Fruit fly (Drosophila melanogaster) whole organism, embryonic: ENCODE measurements around the gene Pex7.

Experiments
- Adf1 ChIP-seq: fragments of 200-800 bp; sonication (Bioruptor generic); IDR thresholded peaks from 2 replicates; pipeline ENCODE4 v1.3.6; 2022; ENCODE audit warnings: missing biosample characterization, missing genetic modification characterization
- Asciz ChIP-seq: fragments of 200-800 bp; sonication (Bioruptor generic); optimal IDR thresholded peaks from 2 replicates; lab custom pipeline; 2017; ENCODE audit warnings: missing biosample characterization, mild to moderate bottlenecking, missing genetic modification characterization, missing genetic modification reagents
- B-H2 ChIP-seq: fragments of 200-800 bp; sonication (Bioruptor generic); optimal IDR thresholded peaks from 2 replicates; lab custom pipeline; 2018; ENCODE audit warnings: missing biosample characterization, mild to moderate bottlenecking, missing genetic modification characterization
- Bgb ChIP-seq: fragments of 200-800 bp; sonication (Bioruptor generic); IDR thresholded peaks from 2 replicates; pipeline ENCODE4 v1.3.6; 2022; ENCODE audit warnings: missing biosample characterization, missing genetic modification characterization; ENCODE audit not compliant: partially characterized antibody
- BtbVII ChIP-seq: fragments of 200-800 bp; sonication (Bioruptor generic); optimal IDR thresholded peaks from 3 replicates; lab custom pipeline; 2017; ENCODE audit warnings: missing biosample characterization, mild to moderate bottlenecking, missing genetic modification characterization
- CG1024 ChIP-seq: fragments of 200-800 bp; sonication (Bioruptor generic); IDR thresholded peaks from 2 replicates; pipeline ENCODE4 v1.3.6; 2022; ENCODE audit warnings: missing biosample characterization, missing genetic modification characterization
- CG10431 ChIP-seq: fragments of 200-800 bp; sonication (Bioruptor generic); optimal IDR thresholded peaks from 3 replicates; lab custom pipeline; 2018; ENCODE audit warnings: missing biosample characterization, mild to moderate bottlenecking, missing genetic modification characterization
- CG11560 ChIP-seq: fragments of 200-800 bp; sonication (Bioruptor generic); IDR thresholded peaks from 3 replicates; pipeline ENCODE4 v1.3.6; 2022; ENCODE audit warnings: missing biosample characterization, missing genetic modification characterization
- CG13123 ChIP-seq: fragments of 200-800 bp; sonication (Bioruptor generic); optimal IDR thresholded peaks from 2 replicates; lab custom pipeline; 2016; ENCODE audit warnings: missing biosample characterization, missing genetic modification characterization
- CG16779 ChIP-seq: fragments of 200-800 bp; sonication (Bioruptor generic); IDR thresholded peaks from 2 replicates; pipeline ENCODE4 v1.3.6; 2022; ENCODE audit warnings: missing biosample characterization, missing genetic modification characterization
- CG16815 ChIP-seq: fragments of 200-800 bp; sonication (Bioruptor generic); optimal IDR thresholded peaks from 3 replicates; lab custom pipeline; 2017; ENCODE audit warnings: missing biosample characterization, mild to moderate bottlenecking, missing genetic modification characterization
- CG17328 ChIP-seq: fragments of 200-800 bp; sonication (Bioruptor generic); IDR thresholded peaks from 2 replicates; pipeline ENCODE4 v1.3.6; 2022; ENCODE audit warnings: missing biosample characterization, missing genetic modification characterization
- CG17829 ChIP-seq: fragments of 200-800 bp; optimal IDR thresholded peaks from 2 replicates; lab custom pipeline; 2019; ENCODE audit warnings: missing biosample characterization, mild to moderate bottlenecking, missing genetic modification characterization, moderate library complexity
- CG18262 ChIP-seq: fragments of 200-800 bp; optimal IDR thresholded peaks from 3 replicates; lab custom pipeline; 2019; ENCODE audit warnings: missing biosample characterization, mild to moderate bottlenecking, missing genetic modification characterization, moderate library complexity
- CG1832 ChIP-seq: fragments of 200-800 bp; sonication (Bioruptor generic); optimal IDR thresholded peaks from 2 replicates; lab custom pipeline; 2017; ENCODE audit warnings: missing biosample characterization, mild to moderate bottlenecking, missing genetic modification characterization, inconsistent platforms
- CG2712 ChIP-seq: fragments of 200-800 bp; optimal IDR thresholded peaks from 3 replicates; lab custom pipeline; 2019; ENCODE audit warnings: missing biosample characterization, mild to moderate bottlenecking, missing genetic modification characterization, moderate library complexity
- CG30403 ChIP-seq: fragments of 200-800 bp; sonication (Bioruptor generic); optimal IDR thresholded peaks from 3 replicates; lab custom pipeline; 2016; ENCODE audit warnings: missing biosample characterization, missing genetic modification characterization
- CG30431 ChIP-seq: fragments of 200-800 bp; sonication (Bioruptor generic); optimal IDR thresholded peaks from 2 replicates; lab custom pipeline; 2017; ENCODE audit warnings: missing biosample characterization, missing genetic modification characterization
- CG4854 ChIP-seq: fragments of 200-800 bp; sonication (Bioruptor generic); optimal IDR thresholded peaks from 2 replicates; lab custom pipeline; 2016; ENCODE audit warnings: missing biosample characterization, missing genetic modification characterization, inconsistent platforms
- CG6683 ChIP-seq: fragments of 200-800 bp; sonication (Bioruptor generic); optimal IDR thresholded peaks from 2 replicates; lab custom pipeline; 2017; ENCODE audit warnings: missing biosample characterization, mild to moderate bottlenecking, missing genetic modification characterization, missing genetic modification reagents
- CG7839 ChIP-seq: fragments of 200-800 bp; sonication (Bioruptor generic); optimal IDR thresholded peaks from 3 replicates; lab custom pipeline; 2018; ENCODE audit warnings: missing biosample characterization, mild to moderate bottlenecking, missing genetic modification characterization, moderate library complexity
- CG8281 ChIP-seq: fragments of 200-800 bp; sonication (Bioruptor generic); optimal IDR thresholded peaks from 2 replicates; lab custom pipeline; 2018; ENCODE audit warnings: missing biosample characterization, mild to moderate bottlenecking, missing genetic modification characterization, moderate library complexity
- CG9609 ChIP-seq: fragments of 200-800 bp; sonication (Bioruptor generic); optimal IDR thresholded peaks from 3 replicates; lab custom pipeline; 2016; ENCODE audit warnings: missing biosample characterization, missing genetic modification characterization
- CG9797 ChIP-seq: fragments of 200-800 bp; sonication (Bioruptor generic); optimal IDR thresholded peaks from 3 replicates; lab custom pipeline; 2018; ENCODE audit warnings: missing biosample characterization, mild to moderate bottlenecking, missing genetic modification characterization
- D ChIP-seq, 2 experiments: fragments of 200-800 bp in 1 of 2; fragments of >200 bp in 1 of 2; sonication (Bioruptor generic) in 1 of 2; optimal IDR thresholded peaks; 2 replicates in 1 of 2; 3 replicates in 1 of 2; lab custom pipeline; 2017; ENCODE audit warnings: mild to moderate bottlenecking in 1 of 2, missing biosample characterization in 1 of 2, missing genetic modification characterization in 1 of 2, missing genetic modification reagents in 1 of 2
- E2f1 ChIP-seq: fragments of 200-800 bp; sonication (Bioruptor generic); IDR thresholded peaks from 2 replicates; pipeline ENCODE4 v1.3.6; 2022; ENCODE audit warnings: missing biosample characterization, missing genetic modification characterization
- HLH3B ChIP-seq: fragments of 200-800 bp; sonication (Bioruptor generic); IDR thresholded peaks from 2 replicates; pipeline ENCODE4 v1.3.6; 2022; ENCODE audit warnings: missing biosample characterization, missing genetic modification characterization
- Kr ChIP-seq: fragments of 200-800 bp; sonication (Bioruptor generic); optimal IDR thresholded peaks from 2 replicates; lab custom pipeline; 2017; ENCODE audit warnings: missing biosample characterization, mild to moderate bottlenecking, missing genetic modification characterization
- MTF-1 ChIP-seq: fragments of 200-800 bp; sonication (Bioruptor generic); optimal IDR thresholded peaks from 2 replicates; lab custom pipeline; 2018; ENCODE audit warnings: missing biosample characterization, mild to moderate bottlenecking, missing genetic modification characterization, borderline replicate concordance
- NFAT ChIP-seq: fragments of 200-800 bp; sonication (Bioruptor generic); IDR thresholded peaks from 2 replicates; pipeline ENCODE4 v1.3.6; 2022; ENCODE audit warnings: missing biosample characterization, missing genetic modification characterization
- NK7.1 ChIP-seq: fragments of 200-800 bp; sonication (Bioruptor generic); optimal IDR thresholded peaks from 3 replicates; lab custom pipeline; 2016; ENCODE audit warnings: missing biosample characterization, missing genetic modification characterization
- Scr ChIP-seq: fragments of 200-800 bp; sonication (Bioruptor generic); IDR thresholded peaks from 2 replicates; pipeline ENCODE4 v1.3.6; 2022; ENCODE audit warnings: missing biosample characterization, missing genetic modification characterization; ENCODE audit not compliant: partially characterized antibody
- TFAM ChIP-seq: fragments of 200-800 bp; sonication (Bioruptor generic); optimal IDR thresholded peaks from 2 replicates; lab custom pipeline; 2017; ENCODE audit warnings: missing biosample characterization, missing genetic modification characterization, inconsistent platforms
- YL-1 ChIP-seq: fragments of 200-800 bp; sonication (Bioruptor generic); optimal IDR thresholded peaks from 3 replicates; lab custom pipeline; 2017; ENCODE audit warnings: missing biosample characterization, mild to moderate bottlenecking, missing genetic modification characterization
- ash1 ChIP-seq: fragments of 200-800 bp; sonication (Bioruptor generic); optimal IDR thresholded peaks from 2 replicates; lab custom pipeline; 2018; ENCODE audit warnings: missing biosample characterization, mild to moderate bottlenecking, missing genetic modification characterization
- bigmax ChIP-seq: fragments of 200-800 bp; sonication (Bioruptor generic); optimal IDR thresholded peaks from 2 replicates; lab custom pipeline; 2018; ENCODE audit warnings: missing biosample characterization, mild to moderate bottlenecking, missing genetic modification characterization
- bsh ChIP-seq, 2 experiments: fragments of 200-800 bp; sonication (Bioruptor generic); optimal IDR thresholded peaks; 2 replicates each; lab custom pipeline; 2017 to 2018; ENCODE audit warnings: mild to moderate bottlenecking in 2 of 2, missing biosample characterization in 2 of 2, missing genetic modification characterization in 2 of 2, moderate library complexity in 1 of 2
- corto ChIP-seq: fragments of 200-800 bp; sonication (Bioruptor generic); optimal IDR thresholded peaks from 2 replicates; lab custom pipeline; 2016; ENCODE audit warnings: missing biosample characterization, mild to moderate bottlenecking, missing genetic modification characterization, moderate library complexity
- emc ChIP-seq: fragments of 200-800 bp; sonication (Bioruptor generic); optimal IDR thresholded peaks from 2 replicates; lab custom pipeline; 2016; ENCODE audit warnings: missing biosample characterization, missing genetic modification characterization
- gem ChIP-seq: fragments of 200-800 bp; sonication (Bioruptor generic); optimal IDR thresholded peaks from 2 replicates; lab custom pipeline; 2019; ENCODE audit warnings: missing biosample characterization, mild to moderate bottlenecking, missing genetic modification characterization, moderate library complexity
- kah ChIP-seq: fragments of 200-800 bp; sonication (Bioruptor generic); optimal IDR thresholded peaks from 2 replicates; lab custom pipeline; 2018; ENCODE audit warnings: missing biosample characterization, mild to moderate bottlenecking, missing genetic modification characterization
- klu ChIP-seq: fragments of 200-800 bp; sonication (Bioruptor generic); IDR thresholded peaks from 2 replicates; pipeline ENCODE4 v1.3.6; 2022; ENCODE audit warnings: missing biosample characterization, missing genetic modification characterization
- nmo ChIP-seq: fragments of 200-800 bp; sonication (Bioruptor generic); optimal IDR thresholded peaks from 2 replicates; lab custom pipeline; 2018; ENCODE audit warnings: missing biosample characterization, mild to moderate bottlenecking, missing genetic modification characterization, moderate library complexity
- onecut ChIP-seq: fragments of 200-800 bp; sonication (Bioruptor generic); IDR thresholded peaks from 2 replicates; pipeline ENCODE4 v1.3.6; 2022; ENCODE audit warnings: missing biosample characterization, missing genetic modification characterization
- row ChIP-seq: fragments of 200-800 bp; sonication (Bioruptor generic); IDR thresholded peaks from 3 replicates; pipeline ENCODE4 v1.3.6; 2022; ENCODE audit warnings: missing biosample characterization, missing genetic modification characterization
- schlank ChIP-seq: fragments of 200-800 bp; sonication (Bioruptor generic); optimal IDR thresholded peaks from 2 replicates; lab custom pipeline; 2018; ENCODE audit warnings: missing biosample characterization, mild to moderate bottlenecking, missing genetic modification characterization
- tx ChIP-seq: fragments of 200-800 bp; sonication (Bioruptor generic); optimal IDR thresholded peaks from 2 replicates; lab custom pipeline; 2016; ENCODE audit warnings: missing biosample characterization, missing genetic modification characterization
- vvl ChIP-seq: fragments of 200-800 bp; sonication (Bioruptor generic); IDR thresholded peaks from 2 replicates; pipeline ENCODE4 v1.3.6; 2022; ENCODE audit warnings: missing biosample characterization, missing genetic modification characterization
- zen ChIP-seq: fragments of 200-800 bp; sonication (Bioruptor generic); optimal IDR thresholded peaks from 3 replicates; lab custom pipeline; 2018; ENCODE audit warnings: missing biosample characterization, mild to moderate bottlenecking, missing genetic modification characterization, moderate library complexity

The Pex7 gene

DNA sequence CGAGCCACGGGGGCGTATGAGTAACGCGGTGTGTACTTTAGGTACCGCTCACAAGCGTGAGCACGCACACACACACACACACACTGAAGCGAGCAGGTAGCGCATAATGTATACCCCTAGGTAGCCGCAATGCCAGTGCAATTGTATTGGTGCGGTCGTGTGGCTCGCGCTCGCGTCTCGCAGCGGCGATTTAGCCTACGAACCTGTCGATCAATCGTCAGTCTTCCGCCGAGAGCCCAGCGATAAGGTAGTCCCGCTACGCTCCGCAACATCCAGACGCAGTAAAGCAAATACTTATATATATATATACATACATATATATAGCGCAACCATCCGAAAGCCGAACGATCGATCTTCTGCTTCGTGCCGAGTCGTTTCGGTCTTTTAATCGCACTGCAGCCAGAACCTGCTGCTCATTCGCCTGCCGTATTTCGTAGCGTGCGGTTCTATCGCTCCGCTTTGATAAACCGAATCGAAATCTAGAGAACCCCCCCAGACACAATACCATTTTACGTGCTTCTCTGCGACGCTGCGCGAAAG is 28.7 kb downstream of the Pex7 start, which contains the start of gene hry (continued):
- TF ChIP-seq kah (GFP tag; lab: Kevin White, UChicago) (peak; percentile 28), NK7.1 (GFP tag; lab: Kevin White, UChicago) (no peak), NFAT (GFP tag; lab: Robert Waterston, UW) (peak; percentile 27; the same call in 1 of the 2 replicates), klu (no peak), MTF-1 (GFP tag; lab: Kevin White, UChicago) (peak; percentile 33), Kr (GFP tag; lab: Kevin White, UChicago) (no peak), CG1024 (GFP tag; lab: Robert Waterston, UW) (no peak), Asciz (GFP tag; lab: Kevin White, UChicago) (no peak), schlank (no peak), CG7839 (peak; percentile 19), nmo (GFP tag; lab: Kevin White, UChicago) (no peak), CG1832 (GFP tag; lab: Kevin White, UChicago) (no peak), CG30431 (GFP tag; lab: Kevin White, UChicago) (no peak), CG4854 (GFP tag; lab: Kevin White, UChicago) (no peak), YL-1 (peak; percentile 46), CG16815 (GFP tag; lab: Kevin White, UChicago) (no peak), E2f1 (GFP tag; lab: Robert Waterston, UW) (no peak), onecut (GFP tag; lab: Robert Waterston, UW) (peak; percentile 53; the same call in 1 of the 2 replicates), ash1 (GFP tag; lab: Kevin White, UChicago) (no peak), CG8281 (tag; lab: Kevin White, UChicago) (peak; percentile 33), corto (GFP tag; lab: Kevin White, UChicago) (peak; percentile 84), CG9797 (no peak), TFAM (GFP tag; lab: Kevin White, UChicago) (no peak), emc (GFP tag; lab: Kevin White, UChicago) (no peak), CG17328 (GFP tag; lab: Robert Waterston, UW) (no peak), CG18262 (tag; lab: Kevin White, UChicago) (peak; percentile 40), bsh (GFP tag; optimal IDR thresholded peaks at IDR 0.05; lab: Kevin White, UChicago) (peak; percentile 8 to 13), gem (tag; lab: Kevin White, UChicago) (peak; percentile 9), CG16779 (no peak), BtbVII (GFP tag; lab: Kevin White, UChicago) (peak; percentile 40), Scr (peak; percentile 47; the same call in 1 of the 2 replicates), CG6683 (GFP tag; lab: Kevin White, UChicago) (peak; percentile 11), CG9609 (GFP tag; lab: Kevin White, UChicago) (no peak), B-H2 (GFP tag; lab: Kevin White, UChicago) (no peak), CG30403 (GFP tag; lab: Kevin White, UChicago) (no peak), Adf1 (GFP tag; lab: Robert Waterston, UW) (peak; percentile 86), Bgb (GFP tag; lab: Robert Waterston, UW) (peak; percentile 63; the same call in 1 of the 2 replicates), CG2712 (tag; lab: Kevin White, UChicago) (peak; percentile 66), CG17829 (tag; lab: Kevin White, UChicago) (peak; percentile 86), HLH3B (GFP tag; lab: Robert Waterston, UW) (no peak), row (GFP tag; lab: Robert Waterston, UW) (peak; percentile 24; the same call in 1 of the 3 replicates), CG10431 (GFP tag; lab: Kevin White, UChicago) (peak; percentile 49), D (optimal IDR thresholded peaks at IDR 0.05; lab: Kevin White, UChicago) (no peak), D (GFP tag; optimal IDR thresholded peaks at IDR 0.05; lab: Kevin White, UChicago) (no peak), vvl (GFP tag; lab: Robert Waterston, UW) (peak; percentile 71; the same call in 1 of the 2 replicates), CG11560 (tag; lab: Robert Waterston, UW) (no peak), CG13123 (GFP tag; lab: Kevin White, UChicago) (no peak), tx (GFP tag; lab: Kevin White, UChicago) (no peak), zen (tag; lab: Kevin White, UChicago) (peak; percentile 21), bigmax (no peak)
